Worm (Caenorhabditis elegans) whole organism, L4 larva: Measurements from ENCODE around the gene F53F1.2.
"Not testable (repeated sequence)": the region's sequence is repeated elsewhere in the genome, so short reads cannot be mapped to it uniquely, and the experiment has no call there.

Experiments
- F49E8.2 ChIP-seq: sonication (generic microtip); optimal IDR thresholded peaks from 2 replicates; lab custom pipeline; 2016; ENCODE audit warnings: missing compliant biosample characterization, mild to moderate bottlenecking, missing genetic modification characterization, borderline replicate concordance
- T20F7.1 ChIP-seq: fragments of 200-800 bp; sonication (Bioruptor generic); optimal IDR thresholded peaks from 2 replicates; lab custom pipeline; 2018; ENCODE audit warnings: mild to moderate bottlenecking, missing genetic modification characterization, missing compliant biosample characterization
- ZK546.5 ChIP-seq, 2 experiments: sonication (generic microtip); optimal IDR thresholded peaks; 2 replicates each; lab custom pipeline; 2017; ENCODE audit warnings: missing biosample characterization in 2 of 2, missing genetic modification characterization in 2 of 2
- arid-1 ChIP-seq: fragments of 200-800 bp; sonication (Bioruptor generic); conservative IDR thresholded peaks from 2 replicates; pipeline ENCODE4 v1.3.6; 2022; ENCODE audit warnings: missing genetic modification reagents, missing genetic modification characterization, missing compliant biosample characterization
- daf-16 ChIP-seq, 3 experiments: sonication (generic microtip); optimal IDR thresholded peaks; 2 replicates each; lab custom pipeline; 2016 to 2017; ENCODE audit warnings: missing genetic modification characterization in 3 of 3, missing genetic modification reagents in 3 of 3, mild to moderate bottlenecking in 2 of 3, missing compliant biosample characterization in 2 of 3, missing biosample characterization in 1 of 3, moderate library complexity in 1 of 3
- dpl-1 ChIP-seq: fragments of 150-350 bp; optimal IDR thresholded peaks from 2 replicates; lab custom pipeline; 2014; ENCODE audit warnings: missing biosample characterization, missing genetic modification reagents, missing genetic modification characterization
- dve-1 ChIP-seq: sonication (generic microtip); optimal IDR thresholded peaks from 2 replicates; lab custom pipeline; 2017; ENCODE audit warnings: antibody characterized with exemption, mild to moderate bottlenecking, missing genetic modification characterization, missing compliant biosample characterization; ENCODE audit not compliant: insufficient read depth
- egl-43 ChIP-seq: fragments of 200-800 bp; sonication (Bioruptor generic); IDR thresholded peaks from 2 replicates; pipeline ENCODE4 v1.3.6; 2022; ENCODE audit warnings: missing genetic modification reagents, missing genetic modification characterization, missing compliant biosample characterization
- fos-1 ChIP-seq: fragments of 150-350 bp; optimal IDR thresholded peaks from 2 replicates; lab custom pipeline; 2014; ENCODE audit warnings: missing biosample characterization, missing genetic modification characterization
- madf-5 ChIP-seq, 2 experiments: fragments of 200-800 bp; sonication (Bioruptor generic); IDR thresholded peaks; 2 replicates each; pipeline ENCODE4 v1.3.6; 2022; ENCODE audit warnings: missing compliant biosample characterization in 2 of 2, missing genetic modification characterization in 2 of 2
- mxl-2 ChIP-seq: fragments of 200-800 bp; sonication (Bioruptor generic); conservative IDR thresholded peaks from 2 replicates; pipeline ENCODE4 v1.3.6; 2022; ENCODE audit warnings: missing genetic modification reagents, missing genetic modification characterization, missing compliant biosample characterization
- mxl-3 ChIP-seq: fragments of 200-800 bp; sonication (Bioruptor generic); optimal IDR thresholded peaks from 2 replicates; lab custom pipeline; 2018; ENCODE audit warnings: mild to moderate bottlenecking, missing genetic modification characterization, missing compliant biosample characterization
- nhr-28 ChIP-seq: fragments of 150-350 bp; optimal IDR thresholded peaks from 2 replicates; lab custom pipeline; 2014; ENCODE audit warnings: missing biosample characterization, missing genetic modification characterization
- nhr-6 ChIP-seq: fragments of 150-350 bp; optimal IDR thresholded peaks from 2 replicates; lab custom pipeline; 2014; ENCODE audit warnings: missing biosample characterization, missing genetic modification characterization
- php-3 ChIP-seq: fragments of 200-800 bp; sonication (Bioruptor generic); IDR thresholded peaks from 2 replicates; pipeline ENCODE4 v1.3.6; 2022; ENCODE audit warnings: missing genetic modification reagents, missing genetic modification characterization, missing compliant biosample characterization
- pqm-1 ChIP-seq: sonication (generic microtip); optimal IDR thresholded peaks from 2 replicates; lab custom pipeline; 2017; ENCODE audit warnings: missing biosample characterization, missing genetic modification characterization
- set-16 ChIP-seq: fragments of 200-800 bp; sonication (Bioruptor generic); IDR thresholded peaks from 2 replicates; pipeline ENCODE4 v1.3.6; 2022; ENCODE audit warnings: missing genetic modification reagents, missing genetic modification characterization, missing compliant biosample characterization
- unc-62 ChIP-seq, 3 experiments: fragments of 150-350 bp in 1 of 3; sonication (generic microtip); optimal IDR thresholded peaks in 2 of 3; peaks in 1 of 3; 1 replicate in 1 of 3; 2 replicates in 2 of 3; lab custom pipeline; 2014 to 2017; ENCODE audit warnings: missing biosample characterization in 3 of 3, missing genetic modification characterization in 3 of 3, missing genetic modification reagents in 3 of 3, missing genotype in 1 of 3
- vab-7 ChIP-seq: fragments of 200-800 bp; sonication (Bioruptor generic); IDR thresholded peaks from 2 replicates; pipeline ENCODE4 v1.3.6; 2022; ENCODE audit warnings: missing genetic modification reagents, missing genetic modification characterization, missing compliant biosample characterization
- ztf-7 ChIP-seq: fragments of 150-350 bp; optimal IDR thresholded peaks from 2 replicates; lab custom pipeline; 2014; ENCODE audit warnings: missing biosample characterization, missing genetic modification characterization

The F53F1.2 gene

DNA sequence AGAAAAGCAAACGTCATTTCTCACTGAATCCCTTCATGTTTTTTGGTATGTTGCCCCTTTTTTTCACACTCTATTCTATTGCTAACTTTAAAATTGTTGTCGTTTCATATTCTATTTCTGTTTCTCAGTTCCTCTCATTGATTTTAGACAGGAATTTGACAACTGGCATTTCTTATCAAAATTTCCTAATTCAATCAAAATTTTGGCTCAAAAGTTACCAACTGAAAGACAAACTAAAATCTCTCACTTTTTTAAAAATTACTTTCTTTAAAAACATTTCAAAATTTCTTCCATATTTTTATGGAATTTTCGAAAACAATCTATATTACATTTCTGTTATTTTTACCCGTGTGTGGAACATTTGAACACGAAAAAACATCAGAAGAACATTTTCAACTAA, 36.9 kb downstream of the F53F1.2 start, which contains the start of gene Y2H9A.6:
Gene Y2H9A.6 (plus strand): TSS at position 301 of the 400 bp plus-strand sequence.
- TF ChIP-seq mxl-2 (GFP tag; lab: Robert Waterston, UW); nhr-6 (tag; lab: Kevin White, UChicago); php-3 (GFP tag; lab: Robert Waterston, UW): not testable (repeated sequence)

DNA sequence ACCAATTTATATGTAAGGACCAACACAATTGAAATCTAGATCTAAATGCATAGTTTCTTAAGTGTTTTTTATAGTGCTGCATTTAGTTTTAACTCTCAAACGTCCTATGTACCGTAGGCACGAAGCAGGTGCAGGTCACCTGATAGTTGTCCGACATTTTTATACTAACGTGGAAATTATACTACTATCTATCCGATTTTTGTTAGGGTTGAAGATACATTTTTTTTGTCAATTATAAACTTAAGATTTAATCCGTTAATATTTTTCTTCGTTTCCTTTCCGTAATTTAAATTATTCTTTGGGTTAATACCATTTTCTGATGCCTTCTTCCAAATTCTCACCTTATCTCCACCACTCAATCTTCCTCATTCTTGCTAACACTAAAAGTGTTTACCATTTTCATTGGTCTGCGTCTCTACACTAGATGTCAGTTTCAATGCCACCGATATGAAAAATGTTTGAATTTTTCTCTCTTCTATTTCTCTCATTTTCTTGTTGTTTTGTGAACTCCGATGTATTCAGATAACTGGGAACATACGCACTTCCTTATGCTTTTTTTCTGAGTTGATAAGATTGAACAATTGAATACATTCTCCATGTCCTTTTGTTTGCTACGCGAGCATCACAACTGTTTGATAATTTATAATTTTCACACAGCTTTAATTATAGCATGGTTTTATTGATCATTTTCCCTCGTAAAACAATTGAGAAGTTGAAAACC, 38.8 kb downstream of the F53F1.2 start, which contains the start of gene Y2H9A.4:
Gene Y2H9A.4 (plus strand): TSS at position 671 of the 721 bp plus-strand sequence.
- TF ChIP-seq set-16 (GFP tag; lab: Robert Waterston, UW) (no peak), nhr-6 (tag; lab: Kevin White, UChicago) (peak; percentile 29), pqm-1 (tag; lab: Kevin White, UChicago) (peak; percentile 37), dve-1 (tag; lab: Kevin White, UChicago) (peak; percentile 36), unc-62 (GFP tag; optimal IDR thresholded peaks at IDR 0.05 in 1 of 2; lab: Kevin White, UChicago) (peak in 1 of 2 experiments; percentile 94), unc-62 (tag; optimal IDR thresholded peaks at IDR 0.05; lab: Kevin White, UChicago) (no peak), fos-1 (no peak), vab-7 (GFP tag; lab: Robert Waterston, UW) (no peak), egl-43 (GFP tag; lab: Robert Waterston, UW) (no peak), mxl-2 (GFP tag; lab: Robert Waterston, UW) (no peak), ZK546.5 (tag; optimal IDR thresholded peaks at IDR 0.05; lab: Kevin White, UChicago) (no peak), daf-16 (GFP tag; optimal IDR thresholded peaks at IDR 0.05; lab: Kevin White, UChicago) (no peak), daf-16 (tag; optimal IDR thresholded peaks at IDR 0.05; lab: Kevin White, UChicago) (peak; percentile 93), nhr-28 (tag; lab: Kevin White, UChicago) (peak; percentile 84)

DNA sequence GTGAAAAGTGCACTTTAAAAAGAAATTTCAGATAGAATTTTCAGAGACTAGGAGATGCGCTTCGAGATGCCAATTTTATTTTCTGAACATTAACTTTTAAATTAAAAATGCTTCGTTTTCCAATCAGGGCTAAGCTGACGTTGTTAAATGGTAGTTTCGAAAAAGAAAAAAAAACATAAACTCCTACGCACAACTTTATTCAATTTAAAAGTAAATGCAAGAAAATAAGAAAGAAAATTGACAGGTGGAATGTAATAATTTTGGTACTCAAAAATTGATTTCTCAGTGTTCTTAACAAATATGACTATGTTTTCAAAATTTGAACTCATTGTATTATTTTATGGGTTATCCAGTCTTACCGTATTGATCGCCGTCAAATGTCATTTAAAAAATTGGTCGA, 46.7 kb downstream of the F53F1.2 start, which contains the start of gene lurp-2:
Gene lurp-2 (plus strand): TSS at position 301 of the 400 bp plus-strand sequence.
- TF ChIP-seq arid-1 (GFP tag; lab: Robert Waterston, UW) = no peak
- no peak for TF ChIP-seq madf-5 (GFP tag; IDR thresholded peaks at IDR 0.05; lab: Robert Waterston, UW)
- TF ChIP-seq ztf-7 (tag; lab: Kevin White, UChicago) = no peak

- TF ChIP-seq F49E8.2 (tag; lab: Kevin White, UChicago) = no peak
Measured at ce11 chrV:13455448-13455847, 48.8 kb downstream of the F53F1.2 start, which contains the start of gene lurp-3. Gene lurp-3, plus strand, starts transcription at chrV:13455748.

DNA sequence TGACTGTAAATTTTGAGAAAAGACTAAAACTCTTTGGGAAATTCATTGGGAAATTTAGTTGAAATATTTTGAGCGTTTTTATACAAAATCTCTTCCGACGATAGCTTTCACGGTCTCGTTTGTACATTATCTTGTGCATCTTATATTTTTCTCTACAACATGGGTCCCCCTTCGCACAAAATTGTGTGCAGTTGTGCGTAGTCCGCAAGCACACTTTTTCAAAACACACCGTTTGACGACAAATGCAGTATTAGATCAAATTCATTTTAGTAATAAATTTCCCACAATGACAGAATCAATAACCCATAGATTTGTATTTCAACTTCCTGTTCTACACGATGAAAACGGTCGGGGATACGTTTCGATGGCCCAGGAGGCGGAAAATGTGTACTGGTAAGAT, 51.2 kb downstream of the F53F1.2 start, which contains the start of gene F25H9.2:
Gene F25H9.2 (plus strand): TSS at position 226 of the 400 bp plus-strand sequence.
- TF ChIP-seq mxl-3 (GFP tag; lab: Kevin White, UChicago) (no peak), nhr-6 (tag; lab: Kevin White, UChicago) (peak; percentile 52), T20F7.1 (no peak), dpl-1 (GFP tag; lab: Kevin White, UChicago) (peak; percentile 35)
